Worm (Caenorhabditis elegans) whole organism, L1 larva: ENCODE results near the gene F47E1.4.

ENCODE experiments used
- C04F5.9 ChIP-seq: sonication (generic microtip); optimal IDR thresholded peaks from 2 replicates; lab custom pipeline; 2016; ENCODE audit warnings: missing genetic modification characterization, missing compliant biosample characterization
- C16A3.4 ChIP-seq: fragments of 150-350 bp; optimal IDR thresholded peaks from 2 replicates; lab custom pipeline; 2014; ENCODE audit warnings: missing biosample characterization, missing genetic modification characterization
- C34B4.2 ChIP-seq: sonication (generic microtip); optimal IDR thresholded peaks from 2 replicates; lab custom pipeline; 2017; ENCODE audit warnings: mild to moderate bottlenecking, missing genetic modification characterization, missing compliant biosample characterization
- F16B12.6 ChIP-seq: fragments of 150-350 bp; optimal IDR thresholded peaks from 2 replicates; lab custom pipeline; 2014; ENCODE audit warnings: missing biosample characterization, missing genetic modification characterization
- Y116A8C.19 ChIP-seq: sonication (generic microtip); optimal IDR thresholded peaks from 2 replicates; lab custom pipeline; 2016; ENCODE audit warnings: missing compliant biosample characterization, missing genetic modification characterization, borderline replicate concordance
- aha-1 ChIP-seq: fragments of 150-350 bp; optimal IDR thresholded peaks from 2 replicates; lab custom pipeline; 2014; ENCODE audit warnings: missing biosample characterization, missing genetic modification characterization
- blmp-1 ChIP-seq: fragments of 150-350 bp; optimal IDR thresholded peaks from 2 replicates; lab custom pipeline; 2014; ENCODE audit warnings: missing biosample characterization, missing genetic modification characterization
- ceh-88 ChIP-seq: fragments of 200-800 bp; sonication (Bioruptor generic); IDR thresholded peaks from 2 replicates; pipeline ENCODE4 v1.3.6; 2022; ENCODE audit warnings: missing genetic modification characterization, missing compliant biosample characterization
- ceh-90 ChIP-seq: sonication (generic microtip); optimal IDR thresholded peaks from 2 replicates; lab custom pipeline; 2016; ENCODE audit warnings: missing genetic modification characterization, missing compliant biosample characterization
- efl-1 ChIP-seq, 4 experiments: fragments of 150-350 bp; optimal IDR thresholded peaks in 3 of 4; peaks in 1 of 4; 1 replicate in 1 of 4; 2 replicates in 3 of 4; lab custom pipeline; 2014; ENCODE audit warnings: missing biosample characterization in 2 of 4, missing genetic modification characterization in 2 of 4, missing genetic modification reagents in 2 of 4
- efl-3 ChIP-seq: fragments of 200-800 bp; sonication (Bioruptor generic); optimal IDR thresholded peaks from 2 replicates; lab custom pipeline; 2018; ENCODE audit warnings: mild to moderate bottlenecking, missing genetic modification characterization, missing compliant biosample characterization
- elt-2 ChIP-seq: sonication (generic microtip); optimal IDR thresholded peaks from 2 replicates; lab custom pipeline; 2016; ENCODE audit warnings: missing genetic modification characterization, mild to moderate bottlenecking, inconsistent platforms, missing compliant biosample characterization, missing genetic modification reagents
- elt-3 ChIP-seq, 6 experiments: fragments of 150-350 bp in 1 of 6; sonication (generic microtip); optimal IDR thresholded peaks; 2 replicates each; lab custom pipeline; 2017 to 2018; ENCODE audit warnings: missing biosample characterization in 6 of 6, missing genetic modification characterization in 6 of 6, inconsistent platforms in 1 of 6
- fkh-10 ChIP-seq: sonication (generic microtip); optimal IDR thresholded peaks from 2 replicates; lab custom pipeline; 2017; ENCODE audit warnings: missing biosample characterization, missing genetic modification reagents, missing genetic modification characterization
- fos-1 ChIP-seq: fragments of 150-350 bp; optimal IDR thresholded peaks from 2 replicates; lab custom pipeline; 2014; ENCODE audit warnings: missing biosample characterization, missing genetic modification characterization
- grh-1 ChIP-seq: fragments of 200-800 bp; sonication (Bioruptor generic); IDR thresholded peaks from 2 replicates; pipeline ENCODE4 v1.3.6; 2022; ENCODE audit warnings: missing genetic modification reagents, missing genetic modification characterization, missing compliant biosample characterization
- irx-1 ChIP-seq: sonication (generic microtip); optimal IDR thresholded peaks from 2 replicates; lab custom pipeline; 2016; ENCODE audit warnings: missing genetic modification characterization, missing compliant biosample characterization
- isw-1 ChIP-seq: fragments of 200-800 bp; sonication (Bioruptor generic); IDR thresholded peaks from 2 replicates; pipeline ENCODE4 v1.3.6; 2022; ENCODE audit warnings: missing genetic modification characterization, missing compliant biosample characterization
- jun-1 ChIP-seq: fragments of 150-350 bp; optimal IDR thresholded peaks from 2 replicates; lab custom pipeline; 2014; ENCODE audit warnings: missing biosample characterization, missing genetic modification reagents, missing genetic modification characterization
- lin-13 ChIP-seq: fragments of 150-350 bp; optimal IDR thresholded peaks from 2 replicates; lab custom pipeline; 2014; ENCODE audit warnings: missing biosample characterization, missing genetic modification reagents, missing genetic modification characterization
- lin-35 ChIP-seq, 2 experiments: fragments of 150-350 bp; optimal IDR thresholded peaks; 2 replicates each; lab custom pipeline; 2014; ENCODE audit warnings: missing biosample characterization in 2 of 2, missing genetic modification characterization in 2 of 2, missing genetic modification reagents in 2 of 2
- lin-39 ChIP-seq: fragments of 150-350 bp; optimal IDR thresholded peaks from 2 replicates; lab custom pipeline; 2014; ENCODE audit warnings: missing biosample characterization, missing genetic modification reagents, missing genetic modification characterization
- mab-9 ChIP-seq: fragments of 200-800 bp; sonication (Bioruptor generic); IDR thresholded peaks from 2 replicates; pipeline ENCODE4 v1.3.6; 2022; ENCODE audit warnings: missing genetic modification reagents, missing genetic modification characterization, missing compliant biosample characterization
- nhr-19 ChIP-seq: fragments of 200-800 bp; sonication (Bioruptor generic); conservative IDR thresholded peaks from 2 replicates; pipeline ENCODE4 v1.3.6; 2022; ENCODE audit warnings: missing genetic modification characterization, missing compliant biosample characterization
- nhr-20 ChIP-seq: sonication (generic microtip); optimal IDR thresholded peaks from 2 replicates; lab custom pipeline; 2016; ENCODE audit warnings: mild to moderate bottlenecking, missing genetic modification characterization, missing compliant biosample characterization
- nhr-237 ChIP-seq: fragments of 150-350 bp; optimal IDR thresholded peaks from 2 replicates; lab custom pipeline; 2014; ENCODE audit warnings: missing biosample characterization, missing genetic modification characterization
- nhr-71 ChIP-seq: sonication (generic microtip); optimal IDR thresholded peaks from 2 replicates; lab custom pipeline; 2016; ENCODE audit warnings: mild to moderate bottlenecking, missing genetic modification characterization, moderate library complexity, missing compliant biosample characterization
- nhr-84 ChIP-seq: sonication (generic microtip); optimal IDR thresholded peaks from 2 replicates; lab custom pipeline; 2017; ENCODE audit warnings: missing biosample characterization, missing genetic modification characterization
- nhr-85 ChIP-seq: sonication (generic microtip); peaks from one replicate; lab custom pipeline; 2016; ENCODE audit warnings: missing genetic modification characterization, inconsistent platforms, missing compliant biosample characterization
- pax-3 ChIP-seq: fragments of 200-800 bp; sonication (Bioruptor generic); optimal IDR thresholded peaks from 2 replicates; lab custom pipeline; 2018; ENCODE audit warnings: mild to moderate bottlenecking, missing genetic modification characterization, moderate library complexity, missing compliant biosample characterization
- snu-23 ChIP-seq: sonication (generic microtip); optimal IDR thresholded peaks from 2 replicates; lab custom pipeline; 2016; ENCODE audit warnings: missing genetic modification characterization, missing compliant biosample characterization
- sup-37 ChIP-seq: fragments of 200-800 bp; sonication (Bioruptor generic); optimal IDR thresholded peaks from 2 replicates; lab custom pipeline; 2018; ENCODE audit warnings: mild to moderate bottlenecking, missing genetic modification characterization, missing compliant biosample characterization
- tbx-2 ChIP-seq: sonication (generic microtip); optimal IDR thresholded peaks from 2 replicates; lab custom pipeline; 2016; ENCODE audit warnings: missing genetic modification characterization, missing compliant biosample characterization
- unc-62 ChIP-seq: fragments of 150-350 bp; optimal IDR thresholded peaks from 2 replicates; lab custom pipeline; 2014; ENCODE audit warnings: missing biosample characterization, missing genetic modification reagents, missing genetic modification characterization
- unc-98 ChIP-seq: fragments of 200-800 bp; sonication (Bioruptor generic); IDR thresholded peaks from 2 replicates; pipeline ENCODE4 v1.3.6; 2022; ENCODE audit warnings: missing genetic modification characterization, missing compliant biosample characterization
- vab-15 ChIP-seq: sonication (generic microtip); optimal IDR thresholded peaks from 2 replicates; lab custom pipeline; 2017; ENCODE audit warnings: missing genotype, mild to moderate bottlenecking, missing genetic modification characterization, missing compliant biosample characterization
- ztf-11 ChIP-seq, 2 experiments: sonication (generic microtip); optimal IDR thresholded peaks; 2 replicates each; lab custom pipeline; 2016 to 2017; ENCODE audit warnings: missing genetic modification characterization in 2 of 2, missing biosample characterization in 1 of 2, missing compliant biosample characterization in 1 of 2

The F47E1.4 gene

ce11 chrX:9028909-9029520 is 33.6 kb upstream of the F47E1.4 start, which contains the start of gene snf-12:
Gene snf-12, plus strand, starts transcription at chrX:9029470.
- TF ChIP-seq efl-3 = no peak
- TF ChIP-seq grh-1 (GFP tag; lab: Robert Waterston, UW) = peak; percentile 83
- TF ChIP-seq nhr-85 (tag; lab: Kevin White, UChicago) = peak; percentile 81
- TF ChIP-seq lin-35 (GFP tag; optimal IDR thresholded peaks at IDR 0.05; lab: Kevin White, UChicago) = peak in 1 of 2 experiments; percentile 12
- peak; percentile 64 for TF ChIP-seq blmp-1
- no peak for TF ChIP-seq isw-1 (GFP tag; lab: Robert Waterston, UW)
- no peak for TF ChIP-seq sup-37 (GFP tag; lab: Kevin White, UChicago)
- TF ChIP-seq snu-23 (GFP tag; lab: Kevin White, UChicago) = peak; percentile 26
- TF ChIP-seq nhr-71 (tag; lab: Kevin White, UChicago) = peak; percentile 32
- peak in 1 of 6 experiments; percentile 43 for TF ChIP-seq elt-3 (tag; optimal IDR thresholded peaks at IDR 0.05; lab: Kevin White, UChicago)
- TF ChIP-seq efl-1 (optimal IDR thresholded peaks at IDR 0.05; lab: Kevin White, UChicago) = no peak
- peak in 1 of 2 experiments; percentile 24 for TF ChIP-seq efl-1 (GFP tag; optimal IDR thresholded peaks at IDR 0.05 in 1 of 2; lab: Kevin White, UChicago)
- TF ChIP-seq tbx-2 (tag; lab: Kevin White, UChicago) = no peak
- TF ChIP-seq nhr-20 (tag; lab: Kevin White, UChicago) = peak; percentile 38
- no peak for TF ChIP-seq F16B12.6 (tag; lab: Kevin White, UChicago)
- TF ChIP-seq unc-98 (GFP tag; lab: Robert Waterston, UW) = no peak
- TF ChIP-seq, all 84 proteins: peak for 9

ce11 chrX:9034310-9034709 is 28.3 kb upstream of the F47E1.4 start, which contains the start of gene nep-22:
Gene nep-22, plus strand, starts transcription at chrX:9034554.
- TF ChIP-seq aha-1 (tag; lab: Kevin White, UChicago) (no peak), ceh-88 (no peak), fos-1 (tag; lab: Kevin White, UChicago) (no peak), nhr-237 (no peak), elt-2 (tag; lab: Kevin White, UChicago) (peak; percentile 70), irx-1 (tag; lab: Kevin White, UChicago) (no peak), Y116A8C.19 (no peak), lin-35 (GFP tag; optimal IDR thresholded peaks at IDR 0.05; lab: Kevin White, UChicago) (peak in 1 of 2 experiments; percentile 14), C04F5.9 (no peak), nhr-84 (tag; lab: Kevin White, UChicago) (no peak), C16A3.4 (tag; lab: Kevin White, UChicago) (no peak), efl-3 (no peak), lin-13 (GFP tag; lab: Kevin White, UChicago) (no peak), nhr-19 (GFP tag; lab: Robert Waterston, UW) (no peak), unc-62 (GFP tag; lab: Kevin White, UChicago) (no peak), vab-15 (tag; lab: Kevin White, UChicago) (no peak), mab-9 (GFP tag; lab: Robert Waterston, UW) (no peak), ceh-90 (no peak)

ce11 chrX:9035142-9035541 is 27.5 kb upstream of the F47E1.4 start:
- TF ChIP-seq fkh-10 (GFP tag; lab: Kevin White, UChicago) = no peak
- no peak for TF ChIP-seq sup-37 (GFP tag; lab: Kevin White, UChicago)
- TF ChIP-seq nhr-71 (tag; lab: Kevin White, UChicago) = no peak
- TF ChIP-seq efl-1 (optimal IDR thresholded peaks at IDR 0.05; lab: Kevin White, UChicago) = no peak
- peak in 1 of 2 experiments; percentile 56 for TF ChIP-seq efl-1 (GFP tag; optimal IDR thresholded peaks at IDR 0.05 in 1 of 2; lab: Kevin White, UChicago)
- peak; percentile 50 for TF ChIP-seq elt-2 (tag; lab: Kevin White, UChicago)
- no peak for TF ChIP-seq ztf-11 (tag; optimal IDR thresholded peaks at IDR 0.05; lab: Kevin White, UChicago)
- no peak for TF ChIP-seq pax-3 (tag; lab: Kevin White, UChicago)
- TF ChIP-seq nhr-85 (tag; lab: Kevin White, UChicago) = no peak
- TF ChIP-seq unc-62 (GFP tag; lab: Kevin White, UChicago) = no peak
- no peak for TF ChIP-seq Y116A8C.19
- no peak for TF ChIP-seq lin-39 (tag; lab: Kevin White, UChicago)
- no peak for TF ChIP-seq jun-1 (tag; lab: Kevin White, UChicago)
- TF ChIP-seq C34B4.2 = no peak
